Fruit fly (Drosophila melanogaster): ENCODE data around the gene CG11076.

CG11076 gene

DNA sequence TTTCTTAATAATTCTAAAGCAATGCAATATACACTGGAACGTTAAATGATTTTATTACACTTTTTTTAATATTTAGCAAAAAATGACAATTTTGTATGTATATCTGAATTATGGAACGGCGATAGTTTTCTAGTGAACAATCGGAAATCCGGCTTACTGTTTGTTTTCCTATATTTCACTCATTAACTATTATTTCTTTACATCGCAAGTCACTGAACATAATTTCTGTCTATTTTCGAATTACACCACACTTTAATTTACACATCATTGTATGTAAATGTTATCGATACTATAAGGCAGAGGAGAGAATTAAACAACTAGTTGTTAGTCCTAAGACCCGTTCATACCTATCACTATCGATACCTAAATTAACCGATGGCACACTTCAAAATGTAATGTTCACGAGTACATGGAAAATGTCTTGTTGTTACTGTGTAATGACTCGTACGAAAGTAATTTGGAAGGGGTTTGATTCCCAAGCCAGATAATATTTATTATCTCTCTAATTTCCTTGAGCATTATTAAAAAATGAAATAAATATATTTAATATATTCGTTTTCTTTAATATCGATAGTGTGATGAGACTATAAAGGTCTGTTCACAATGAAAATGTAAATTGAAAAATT is 4.6 kb downstream of the CG11076 start, which contains the start of gene PlexA (continued):
- TF ChIP-seq MESR4 (GFP tag; optimal IDR thresholded peaks at IDR 0.05) (peak; percentile 54), E2f1 (GFP tag; IDR thresholded peaks at IDR 0.05) (peak; percentile 94), CG10147 (GFP tag; optimal IDR thresholded peaks at IDR 0.05) (peak; percentile 78), CG13123 (GFP tag; optimal IDR thresholded peaks at IDR 0.05) (peak; percentile 26), sr (GFP tag; IDR thresholded peaks at IDR 0.05) (no peak), Poxn (GFP tag; IDR thresholded peaks at IDR 0.05) (no peak; the same call in 1 of the 2 replicates), Dad (GFP tag; optimal IDR thresholded peaks at IDR 0.05) (no peak), CG6654 (GFP tag; optimal IDR thresholded peaks at IDR 0.05) (peak; percentile 52), NC2β (GFP tag; optimal IDR thresholded peaks at IDR 0.05) (peak; percentile 43), CG17328 (GFP tag; IDR thresholded peaks at IDR 0.05) (peak; percentile 94), gt (GFP tag; IDR thresholded peaks at IDR 0.05) (peak; percentile 87), scrt (GFP tag; optimal IDR thresholded peaks at IDR 0.05) (peak; percentile 54), CG30403 (GFP tag; optimal IDR thresholded peaks at IDR 0.05) (peak; percentile 89), CG14860 (GFP tag; IDR thresholded peaks at IDR 0.05; ENCODE audit: partially characterized antibody) (peak; percentile 58), dm (GFP tag; optimal IDR thresholded peaks at IDR 0.05) (peak; percentile 30), CG10366 (GFP tag; IDR thresholded peaks at IDR 0.05) (peak; percentile 95), hkb (optimal IDR thresholded peaks at IDR 0.05) (no peak), hkb (GFP tag; IDR thresholded peaks at IDR 0.05) (peak; percentile 81), H15 (GFP tag; IDR thresholded peaks at IDR 0.05) (peak; percentile 94), CG6813 (GFP tag; optimal IDR thresholded peaks at IDR 0.05) (peak; percentile 5), sob (GFP tag; IDR thresholded peaks at IDR 0.05) (peak; percentile 94), fd3F (GFP tag; optimal IDR thresholded peaks at IDR 0.05) (peak; percentile 93), pros (GFP tag; optimal IDR thresholded peaks at IDR 0.05) (no peak), tio (GFP tag; optimal IDR thresholded peaks at IDR 0.05) (peak; percentile 91), CG6272 (GFP tag; IDR thresholded peaks at IDR 0.05) (no peak; the same call in 1 of the 2 replicates), Hsf (GFP tag; optimal IDR thresholded peaks at IDR 0.05) (peak; percentile 69), C15 (GFP tag; IDR thresholded peaks at IDR 0.05) (peak; percentile 91), CG3847 (GFP tag; IDR thresholded peaks at IDR 0.05) (no peak; the same call in 1 of the 2 replicates), Six4 (GFP tag; optimal IDR thresholded peaks at IDR 0.05) (peak; percentile 73), CG7357 (GFP tag; IDR thresholded peaks at IDR 0.05) (peak; percentile 99), lov (optimal IDR thresholded peaks at IDR 0.05) (no peak), lov (GFP tag; IDR thresholded peaks at IDR 0.05) (peak; percentile 86; the same call in 1 of the 3 replicates), repo (GFP tag; optimal IDR thresholded peaks at IDR 0.05) (no peak), CG3407 (GFP tag; optimal IDR thresholded peaks at IDR 0.05) (peak; percentile 59), bigmax (GFP tag; optimal IDR thresholded peaks at IDR 0.05) (peak; percentile 17), Side (GFP tag; optimal IDR thresholded peaks at IDR 0.05) (no peak), trem (tag; optimal IDR thresholded peaks at IDR 0.05) (peak; percentile 79), Usf (GFP tag; optimal IDR thresholded peaks at IDR 0.05) (peak; percentile 92), vfl (GFP tag; optimal IDR thresholded peaks at IDR 0.05) (peak; percentile 14), CG9876 (GFP tag; optimal IDR thresholded peaks at IDR 0.05) (peak; percentile 70), seq (GFP tag; IDR thresholded peaks at IDR 0.05) (peak; percentile 83), abd-A (tag; optimal IDR thresholded peaks at IDR 0.05) (no peak), disco-r (GFP tag; optimal IDR thresholded peaks at IDR 0.05) (peak; percentile 32), Ets97D (GFP tag; optimal IDR thresholded peaks at IDR 0.05) (peak; percentile 62), CG6689 (GFP tag; IDR thresholded peaks at IDR 0.05) (peak; percentile 92), CG12104 (GFP tag; optimal IDR thresholded peaks at IDR 0.05) (peak; percentile 46), Dip2 (GFP tag; IDR thresholded peaks at IDR 0.05) (no peak), usp (GFP tag; optimal IDR thresholded peaks at IDR 0.05) (no peak), Dp (GFP tag; optimal IDR thresholded peaks at IDR 0.05) (no peak), sisA (GFP tag; IDR thresholded peaks at IDR 0.05) (peak; percentile 94), Abd-B (GFP tag; optimal IDR thresholded peaks at IDR 0.05) (peak; percentile 99), Xrp1 (GFP tag; IDR thresholded peaks at IDR 0.05) (peak; percentile 89)

Data from whole organism, embryonic.